Fruit fly (Drosophila melanogaster) whole organism, embryonic: ENCODE measurements around the gene CG6012.

Experiments used
- Atf-2 ChIP-seq: fragments of 200-800 bp; sonication (Bioruptor generic); optimal IDR thresholded peaks from 2 replicates; lab custom pipeline; 2016; ENCODE audit warnings: missing biosample characterization, missing genetic modification characterization
- Bgb ChIP-seq: fragments of 200-800 bp; sonication (Bioruptor generic); IDR thresholded peaks from 2 replicates; pipeline ENCODE4 v1.3.6; 2022; ENCODE audit warnings: missing biosample characterization, missing genetic modification characterization; ENCODE audit not compliant: partially characterized antibody
- Blimp-1 ChIP-seq: fragments of 200-800 bp; sonication (Bioruptor generic); optimal IDR thresholded peaks from 3 replicates; lab custom pipeline; 2018; ENCODE audit warnings: missing biosample characterization, missing genetic modification characterization, mild to moderate bottlenecking, moderate library complexity, missing genetic modification reagents
- CG11504 ChIP-seq: fragments of 200-800 bp; sonication (Bioruptor generic); optimal IDR thresholded peaks from 3 replicates; lab custom pipeline; 2019; ENCODE audit warnings: missing biosample characterization, mild to moderate bottlenecking, missing genetic modification characterization, moderate library complexity
- CG12942 ChIP-seq: fragments of 200-800 bp; sonication (Bioruptor generic); optimal IDR thresholded peaks from 3 replicates; lab custom pipeline; 2016; ENCODE audit warnings: missing biosample characterization, missing genetic modification characterization
- CG14667 ChIP-seq: fragments of 200-800 bp; sonication (Bioruptor generic); IDR thresholded peaks from 2 replicates; pipeline ENCODE4 v1.3.6; 2022; ENCODE audit warnings: missing biosample characterization, missing genetic modification characterization
- CG16863 ChIP-seq: fragments of 200-800 bp; sonication (Bioruptor generic); optimal IDR thresholded peaks from 3 replicates; lab custom pipeline; 2016; ENCODE audit warnings: missing biosample characterization, missing genetic modification characterization
- CG2129 ChIP-seq: fragments of 200-800 bp; sonication (Bioruptor generic); IDR thresholded peaks from 2 replicates; pipeline ENCODE4 v1.3.6; 2022; ENCODE audit warnings: missing biosample characterization, missing genetic modification characterization; ENCODE audit not compliant: partially characterized antibody
- CG2875 ChIP-seq: fragments of 200-800 bp; sonication (Bioruptor generic); optimal IDR thresholded peaks from 2 replicates; lab custom pipeline; 2017; ENCODE audit warnings: missing biosample characterization, mild to moderate bottlenecking, missing genetic modification characterization, missing genetic modification reagents
- CG31224 ChIP-seq: fragments of 200-800 bp; sonication (Bioruptor generic); IDR thresholded peaks from 2 replicates; pipeline ENCODE4 v1.3.6; 2022; ENCODE audit warnings: missing biosample characterization, missing genetic modification characterization
- CG31365 ChIP-seq: fragments of 200-800 bp; sonication (Bioruptor generic); optimal IDR thresholded peaks from 2 replicates; lab custom pipeline; 2018; ENCODE audit warnings: missing biosample characterization, mild to moderate bottlenecking, missing genetic modification characterization
- CG31388 ChIP-seq: fragments of 200-800 bp; sonication (Bioruptor generic); optimal IDR thresholded peaks from 2 replicates; lab custom pipeline; 2016; ENCODE audit warnings: missing biosample characterization, missing genetic modification characterization
- CG3163 ChIP-seq: fragments of 200-800 bp; sonication (Bioruptor generic); optimal IDR thresholded peaks from 3 replicates; lab custom pipeline; 2016; ENCODE audit warnings: missing biosample characterization, missing genetic modification characterization
- CG3281 ChIP-seq: fragments of 200-800 bp; sonication (Bioruptor generic); optimal IDR thresholded peaks from 3 replicates; lab custom pipeline; 2017; ENCODE audit warnings: missing biosample characterization, mild to moderate bottlenecking, missing genetic modification characterization
- CG6272 ChIP-seq: fragments of 200-800 bp; sonication (Bioruptor generic); IDR thresholded peaks from 2 replicates; pipeline ENCODE4 v1.3.6; 2022; ENCODE audit warnings: missing biosample characterization, missing genetic modification characterization
- CG7372 ChIP-seq: fragments of 200-800 bp; sonication (Bioruptor generic); IDR thresholded peaks from 2 replicates; pipeline ENCODE4 v1.3.6; 2022; ENCODE audit warnings: missing biosample characterization, missing genetic modification characterization
- CG7839 ChIP-seq: fragments of 200-800 bp; sonication (Bioruptor generic); optimal IDR thresholded peaks from 3 replicates; lab custom pipeline; 2018; ENCODE audit warnings: missing biosample characterization, mild to moderate bottlenecking, missing genetic modification characterization, moderate library complexity
- CG8765 ChIP-seq: fragments of 200-800 bp; sonication (Bioruptor generic); IDR thresholded peaks from 2 replicates; pipeline ENCODE4 v1.3.6; 2022; ENCODE audit warnings: missing biosample characterization, missing genetic modification characterization
- D19A ChIP-seq: fragments of 200-800 bp; optimal IDR thresholded peaks from 3 replicates; lab custom pipeline; 2019; ENCODE audit warnings: missing biosample characterization, mild to moderate bottlenecking, missing genetic modification characterization, moderate library complexity
- Dfd ChIP-seq, 2 experiments: fragments of >200 bp; optimal IDR thresholded peaks; 2 replicates each; lab custom pipeline; 2017; ENCODE audit warnings: missing biosample characterization in 2 of 2, missing genetic modification characterization in 2 of 2
- Dp ChIP-seq: fragments of 200-800 bp; sonication (Bioruptor generic); optimal IDR thresholded peaks from 2 replicates; lab custom pipeline; 2018; ENCODE audit warnings: missing biosample characterization, mild to moderate bottlenecking, missing genetic modification characterization, moderate library complexity
- ERR ChIP-seq: fragments of 200-800 bp; sonication (Bioruptor generic); optimal IDR thresholded peaks from 2 replicates; lab custom pipeline; 2016; ENCODE audit warnings: missing biosample characterization, missing genetic modification characterization
- Eip74EF ChIP-seq, 2 experiments: fragments of 200-800 bp in 1 of 2; fragments of >200 bp in 1 of 2; sonication (Bioruptor generic) in 1 of 2; optimal IDR thresholded peaks; 2 replicates each; lab custom pipeline; 2017 to 2019; ENCODE audit warnings: missing biosample characterization in 2 of 2, missing genetic modification characterization in 2 of 2, mild to moderate bottlenecking in 1 of 2, moderate library complexity in 1 of 2
- Elba2 ChIP-seq: fragments of 200-800 bp; sonication (Bioruptor generic); optimal IDR thresholded peaks from 3 replicates; lab custom pipeline; 2016; ENCODE audit warnings: missing biosample characterization, missing genetic modification characterization
- Gug ChIP-seq: fragments of 200-800 bp; sonication (Bioruptor generic); IDR thresholded peaks from 4 replicates; pipeline ENCODE4 v1.3.6; 2022; ENCODE audit warnings: missing biosample characterization, missing genetic modification characterization
- H15 ChIP-seq: fragments of 200-800 bp; sonication (Bioruptor generic); IDR thresholded peaks from 3 replicates; pipeline ENCODE4 v1.3.6; 2022; ENCODE audit warnings: missing biosample characterization, missing genetic modification characterization
- HLH4C ChIP-seq: fragments of 200-800 bp; sonication (Bioruptor generic); IDR thresholded peaks from 3 replicates; pipeline ENCODE4 v1.3.6; 2022; ENCODE audit warnings: missing biosample characterization, missing genetic modification characterization; ENCODE audit not compliant: partially characterized antibody
- Hmr ChIP-seq: fragments of 200-800 bp; sonication (Bioruptor generic); optimal IDR thresholded peaks from 3 replicates; lab custom pipeline; 2017; ENCODE audit warnings: mild to moderate bottlenecking, missing biosample characterization, missing genetic modification reagents, missing genetic modification characterization
- Lim3 ChIP-seq: fragments of 200-800 bp; sonication (Bioruptor generic); IDR thresholded peaks from 2 replicates; pipeline ENCODE4 v1.3.6; 2022; ENCODE audit warnings: missing biosample characterization, missing genetic modification characterization
- Meics ChIP-seq: fragments of 200-800 bp; sonication (Bioruptor generic); optimal IDR thresholded peaks from 2 replicates; lab custom pipeline; 2017; ENCODE audit warnings: missing biosample characterization, mild to moderate bottlenecking, missing genetic modification characterization
- NfI ChIP-seq: fragments of 200-800 bp; sonication (Bioruptor generic); optimal IDR thresholded peaks from 3 replicates; lab custom pipeline; 2018; ENCODE audit warnings: missing biosample characterization, mild to moderate bottlenecking, missing genetic modification characterization, moderate library complexity
- Stat92E ChIP-seq, 3 experiments: fragments of >200 bp in 2 of 3; fragments of 200-800 bp in 1 of 3; sonication (Bioruptor generic) in 1 of 3; optimal IDR thresholded peaks; 2 replicates each; lab custom pipeline; 2017 to 2019; ENCODE audit warnings: missing biosample characterization in 3 of 3, missing genetic modification characterization in 3 of 3, mild to moderate bottlenecking in 1 of 3, moderate library complexity in 1 of 3
- ac ChIP-seq: fragments of 200-800 bp; sonication (Bioruptor generic); optimal IDR thresholded peaks from 3 replicates; lab custom pipeline; 2017; ENCODE audit warnings: missing biosample characterization, mild to moderate bottlenecking, missing genetic modification characterization
- az2 ChIP-seq: fragments of 200-800 bp; sonication (Bioruptor generic); optimal IDR thresholded peaks from 3 replicates; lab custom pipeline; 2016; ENCODE audit warnings: missing biosample characterization, missing genetic modification characterization
- bcd ChIP-seq: fragments of 200-800 bp; sonication (Bioruptor generic); optimal IDR thresholded peaks from 2 replicates; lab custom pipeline; 2017; ENCODE audit warnings: missing biosample characterization, mild to moderate bottlenecking, missing genetic modification characterization
- croc ChIP-seq: fragments of 200-800 bp; sonication (Bioruptor generic); conservative IDR thresholded peaks from 3 replicates; pipeline ENCODE4 v1.3.6; 2022; ENCODE audit warnings: missing biosample characterization, missing genetic modification characterization
- fd96Cb ChIP-seq: fragments of 200-800 bp; sonication (Bioruptor generic); optimal IDR thresholded peaks from 2 replicates; lab custom pipeline; 2018; ENCODE audit warnings: missing biosample characterization, mild to moderate bottlenecking, missing genetic modification characterization, moderate library complexity
- hbn ChIP-seq: fragments of 200-800 bp; sonication (Bioruptor generic); IDR thresholded peaks from 2 replicates; pipeline ENCODE4 v1.3.6; 2022; ENCODE audit warnings: missing biosample characterization, missing genetic modification characterization; ENCODE audit not compliant: partially characterized antibody
- insv ChIP-seq, 2 experiments: fragments of 200-800 bp; sonication (Bioruptor generic); optimal IDR thresholded peaks; 3 replicates each; lab custom pipeline; 2016 to 2018; ENCODE audit warnings: missing biosample characterization in 2 of 2, missing genetic modification characterization in 2 of 2
- inv ChIP-seq: fragments of 200-800 bp; sonication (Bioruptor generic); IDR thresholded peaks from 2 replicates; pipeline ENCODE4 v1.3.6; 2022; ENCODE audit warnings: missing biosample characterization, missing genetic modification characterization; ENCODE audit not compliant: partially characterized antibody
- klu ChIP-seq: fragments of 200-800 bp; sonication (Bioruptor generic); IDR thresholded peaks from 2 replicates; pipeline ENCODE4 v1.3.6; 2022; ENCODE audit warnings: missing biosample characterization, missing genetic modification characterization
- kni ChIP-seq: fragments of 200-800 bp; sonication (Bioruptor generic); optimal IDR thresholded peaks from 3 replicates; lab custom pipeline; 2017; ENCODE audit warnings: mild to moderate bottlenecking, missing biosample characterization, missing genetic modification reagents, missing genetic modification characterization
- lmd ChIP-seq: fragments of 200-800 bp; sonication (Bioruptor generic); IDR thresholded peaks from 2 replicates; pipeline ENCODE4 v1.3.6; 2022; ENCODE audit warnings: missing biosample characterization, missing genetic modification characterization
- luna ChIP-seq: fragments of 200-800 bp; sonication (Bioruptor generic); optimal IDR thresholded peaks from 2 replicates; lab custom pipeline; 2016; ENCODE audit warnings: missing biosample characterization, missing genetic modification characterization
- psq ChIP-seq: fragments of 200-800 bp; sonication (Bioruptor generic); optimal IDR thresholded peaks from 2 replicates; lab custom pipeline; 2017; ENCODE audit warnings: missing biosample characterization, missing genetic modification characterization
- rib ChIP-seq: fragments of 200-800 bp; sonication (Bioruptor generic); IDR thresholded peaks from 2 replicates; pipeline ENCODE4 v1.3.6; 2022; ENCODE audit warnings: missing biosample characterization, missing genetic modification characterization
- sima ChIP-seq: fragments of 200-800 bp; sonication (Bioruptor generic); optimal IDR thresholded peaks from 2 replicates; lab custom pipeline; 2016; ENCODE audit warnings: missing biosample characterization, missing genetic modification characterization
- slou ChIP-seq: fragments of 200-800 bp; sonication (Bioruptor generic); optimal IDR thresholded peaks from 3 replicates; lab custom pipeline; 2016; ENCODE audit warnings: missing biosample characterization, missing genetic modification characterization
- so ChIP-seq: fragments of 200-800 bp; sonication (Bioruptor generic); IDR thresholded peaks from 3 replicates; pipeline ENCODE4 v1.3.6; 2022; ENCODE audit warnings: missing biosample characterization, missing genetic modification characterization
- ssp ChIP-seq: fragments of 200-800 bp; sonication (Bioruptor generic); IDR thresholded peaks from 2 replicates; pipeline ENCODE4 v1.3.6; 2022; ENCODE audit warnings: missing biosample characterization, missing genetic modification characterization
- z ChIP-seq: fragments of 200-800 bp; sonication (Bioruptor generic); IDR thresholded peaks from 3 replicates; pipeline ENCODE4 v1.3.6; 2022; ENCODE audit warnings: missing biosample characterization, missing genetic modification characterization

CG6012 gene

DNA sequence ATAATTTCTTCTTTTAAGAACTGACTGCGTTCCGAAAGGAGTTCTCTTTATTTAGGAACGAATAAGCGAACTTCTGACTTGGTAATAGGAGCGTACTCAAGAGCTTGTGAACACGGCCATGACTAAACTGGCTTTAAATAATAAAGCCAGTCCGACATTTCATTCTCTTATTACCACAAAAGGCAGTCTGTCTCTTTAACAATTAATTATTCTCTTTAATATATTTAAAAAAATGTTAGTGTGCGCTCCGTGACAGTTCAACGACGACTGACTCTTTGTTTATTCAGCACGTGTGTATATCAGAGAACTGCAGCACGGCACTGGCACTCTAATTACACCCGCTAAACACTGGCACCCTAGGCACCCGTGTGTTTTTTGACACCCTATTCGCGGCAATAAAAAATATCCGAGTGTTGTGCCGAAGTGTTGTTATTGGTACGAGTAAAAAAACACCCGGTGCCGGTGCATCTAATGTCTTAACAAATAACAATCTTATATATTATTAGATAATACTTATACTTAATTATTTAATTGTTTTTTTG, 2.8 kb downstream of the CG6012 start, which contains the start of gene CG31809 (continued):
- TF ChIP-seq Dp (GFP tag; lab: Kevin White, UChicago) (no peak), Stat92E (GFP tag; optimal IDR thresholded peaks at IDR 0.05; lab: Kevin White, UChicago) (no peak), Elba2 (no peak), luna (no peak), rib (GFP tag; lab: Robert Waterston, UW) (no peak), CG31365 (tag; lab: Kevin White, UChicago) (no peak), Dfd (GFP tag; optimal IDR thresholded peaks at IDR 0.05; lab: Kevin White, UChicago) (no peak), bcd (GFP tag; lab: Kevin White, UChicago) (no peak), CG11504 (tag; lab: Kevin White, UChicago) (peak; percentile 3), CG16863 (GFP tag; lab: Kevin White, UChicago) (no peak), croc (GFP tag; lab: Robert Waterston, UW) (no peak), slou (GFP tag; lab: Kevin White, UChicago) (no peak), H15 (GFP tag; lab: Robert Waterston, UW) (no peak), az2 (GFP tag; lab: Kevin White, UChicago) (no peak), CG7839 (tag; lab: Kevin White, UChicago) (no peak), CG14667 (GFP tag; lab: Robert Waterston, UW) (no peak), Hmr (GFP tag; lab: Kevin White, UChicago) (no peak), ssp (no peak), Meics (GFP tag; lab: Kevin White, UChicago) (peak; percentile 23), CG31388 (GFP tag; lab: Kevin White, UChicago) (no peak), kni (GFP tag; lab: Kevin White, UChicago) (peak; percentile 8), CG7372 (GFP tag; lab: Robert Waterston, UW) (no peak), CG12942 (GFP tag; lab: Kevin White, UChicago) (no peak), D19A (tag; lab: Kevin White, UChicago) (peak; percentile 13), inv (GFP tag; lab: Robert Waterston, UW) (no peak), so (GFP tag; lab: Robert Waterston, UW) (no peak), HLH4C (GFP tag; lab: Robert Waterston, UW) (no peak), Lim3 (no peak), insv (GFP tag; optimal IDR thresholded peaks at IDR 0.05; lab: Kevin White, UChicago) (no peak), klu (GFP tag; lab: Robert Waterston, UW) (no peak), CG2875 (GFP tag; lab: Kevin White, UChicago) (no peak), CG3281 (GFP tag; lab: Kevin White, UChicago) (no peak), CG2129 (GFP tag; lab: Robert Waterston, UW) (no peak), Atf-2 (GFP tag; lab: Kevin White, UChicago) (no peak), Eip74EF (GFP tag; optimal IDR thresholded peaks at IDR 0.05; lab: Kevin White, UChicago) (no peak), Gug (GFP tag; lab: Robert Waterston, UW) (no peak), NfI (no peak), CG31224 (no peak), Blimp-1 (GFP tag; lab: Kevin White, UChicago) (no peak), psq (no peak), sima (GFP tag; lab: Kevin White, UChicago) (no peak), CG6272 (GFP tag; lab: Robert Waterston, UW) (no peak), Bgb (GFP tag; lab: Robert Waterston, UW) (no peak), ERR (GFP tag; lab: Kevin White, UChicago) (no peak), CG8765 (GFP tag; lab: Robert Waterston, UW) (no peak), lmd (GFP tag; lab: Robert Waterston, UW) (no peak), fd96Cb (tag; lab: Kevin White, UChicago) (no peak), hbn (GFP tag; lab: Robert Waterston, UW) (no peak), CG3163 (peak; percentile 71), ac (GFP tag; lab: Kevin White, UChicago) (no peak), z (GFP tag; lab: Robert Waterston, UW) (no peak)
